Worm (Caenorhabditis elegans) whole organism, L2 larva: ENCODE measurements around the gene T05C12.1.

ENCODE experiments used
- C34F6.9 ChIP-seq: fragments of 150-350 bp; optimal IDR thresholded peaks from 2 replicates; lab custom pipeline; 2014; ENCODE audit warnings: missing biosample characterization, missing genetic modification characterization
- R02D3.7 ChIP-seq: fragments of 150-350 bp; optimal IDR thresholded peaks from 2 replicates; lab custom pipeline; 2014; ENCODE audit warnings: missing biosample characterization, missing genetic modification characterization
- Y55F3AM.14 ChIP-seq: fragments of 200-800 bp; sonication (Bioruptor generic); optimal IDR thresholded peaks from 2 replicates; lab custom pipeline; 2018; ENCODE audit warnings: mild to moderate bottlenecking, missing genetic modification characterization, missing compliant biosample characterization
- ZK546.5 ChIP-seq: sonication (generic microtip); optimal IDR thresholded peaks from 2 replicates; lab custom pipeline; 2017; ENCODE audit warnings: missing biosample characterization, missing genetic modification characterization
- alr-1 ChIP-seq: fragments of 150-350 bp; optimal IDR thresholded peaks from 2 replicates; lab custom pipeline; 2014; ENCODE audit warnings: missing biosample characterization, missing genetic modification characterization
- aly-2 ChIP-seq: fragments of 150-350 bp; optimal IDR thresholded peaks from 2 replicates; lab custom pipeline; 2014; ENCODE audit warnings: missing biosample characterization, missing genetic modification characterization
- ama-1 ChIP-seq: fragments of 150-350 bp; optimal IDR thresholded peaks from 2 replicates; lab custom pipeline; 2018; ENCODE audit warnings: inconsistent platforms
- blmp-1 ChIP-seq: sonication (generic microtip); optimal IDR thresholded peaks from 2 replicates; lab custom pipeline; 2017; ENCODE audit warnings: missing genetic modification characterization, mild to moderate bottlenecking, missing compliant biosample characterization, antibody characterized with exemption, moderate library complexity; ENCODE audit not compliant: insufficient read depth
- crh-2 ChIP-seq: sonication (generic microtip); optimal IDR thresholded peaks from 2 replicates; lab custom pipeline; 2017; ENCODE audit warnings: missing biosample characterization, missing genetic modification characterization
- dmd-4 ChIP-seq: sonication (generic microtip); optimal IDR thresholded peaks from 2 replicates; lab custom pipeline; 2017; ENCODE audit warnings: missing biosample characterization, missing genetic modification characterization
- egl-27 ChIP-seq: sonication (generic microtip); optimal IDR thresholded peaks from 3 replicates; lab custom pipeline; 2017; ENCODE audit warnings: missing biosample characterization, missing genetic modification reagents, missing genetic modification characterization
- elt-1 ChIP-seq: fragments of 150-350 bp; optimal IDR thresholded peaks from 2 replicates; lab custom pipeline; 2014; ENCODE audit warnings: missing biosample characterization, missing genetic modification characterization
- elt-3 ChIP-seq: sonication (generic microtip); optimal IDR thresholded peaks from 2 replicates; lab custom pipeline; 2017; ENCODE audit warnings: missing biosample characterization, missing genetic modification characterization
- fos-1 ChIP-seq: fragments of 150-350 bp; optimal IDR thresholded peaks from 2 replicates; lab custom pipeline; 2014; ENCODE audit warnings: missing biosample characterization, missing genetic modification characterization
- gmeb-1 ChIP-seq: fragments of 150-350 bp; optimal IDR thresholded peaks from 2 replicates; lab custom pipeline; 2014; ENCODE audit warnings: missing biosample characterization, missing genetic modification characterization
- lin-11 ChIP-seq: fragments of 150-350 bp; sonication (generic microtip); optimal IDR thresholded peaks from 2 replicates; lab custom pipeline; 2014; ENCODE audit warnings: missing biosample characterization, missing genetic modification characterization, inconsistent platforms, mixed read lengths
- lin-13 ChIP-seq: fragments of 150-350 bp; optimal IDR thresholded peaks from 2 replicates; lab custom pipeline; 2014; ENCODE audit warnings: missing biosample characterization, missing genetic modification reagents, missing genetic modification characterization
- lin-39 ChIP-seq: fragments of 150-350 bp; optimal IDR thresholded peaks from 2 replicates; lab custom pipeline; 2014; ENCODE audit warnings: missing biosample characterization, missing genetic modification reagents, missing genetic modification characterization
- lsy-2 ChIP-seq, 2 experiments: fragments of 150-350 bp in 1 of 2; sonication (generic microtip) in 1 of 2; optimal IDR thresholded peaks; 2 replicates each; lab custom pipeline; 2014 to 2017; ENCODE audit warnings: missing biosample characterization in 2 of 2, missing genetic modification characterization in 2 of 2
- mbf-1 ChIP-seq: sonication (generic microtip); optimal IDR thresholded peaks from 2 replicates; lab custom pipeline; 2017; ENCODE audit warnings: missing biosample characterization, missing genetic modification characterization
- mdl-1 ChIP-seq, 2 experiments: fragments of 150-350 bp in 1 of 2; sonication (generic microtip) in 1 of 2; optimal IDR thresholded peaks; 2 replicates each; lab custom pipeline; 2017; ENCODE audit warnings: missing biosample characterization in 2 of 2, missing genetic modification characterization in 2 of 2
- nhr-12 ChIP-seq: fragments of 150-350 bp; optimal IDR thresholded peaks from 2 replicates; lab custom pipeline; 2014; ENCODE audit warnings: missing biosample characterization, missing genetic modification characterization
- nhr-129 ChIP-seq: fragments of 150-350 bp; optimal IDR thresholded peaks from 2 replicates; lab custom pipeline; 2014; ENCODE audit warnings: missing biosample characterization, missing genetic modification characterization
- nhr-23 ChIP-seq: fragments of 150-350 bp; optimal IDR thresholded peaks from 2 replicates; lab custom pipeline; 2014; ENCODE audit warnings: missing biosample characterization, missing genetic modification reagents, missing genetic modification characterization
- nhr-25 ChIP-seq: fragments of 150-350 bp; sonication (generic microtip); optimal IDR thresholded peaks from 3 replicates; lab custom pipeline; 2014; ENCODE audit warnings: missing biosample characterization, missing genetic modification characterization
- nhr-6 ChIP-seq: fragments of 150-350 bp; optimal IDR thresholded peaks from 2 replicates; lab custom pipeline; 2014; ENCODE audit warnings: missing biosample characterization, missing genetic modification characterization
- peb-1 ChIP-seq: fragments of 150-350 bp; optimal IDR thresholded peaks from 2 replicates; lab custom pipeline; 2014; ENCODE audit warnings: missing biosample characterization, missing genetic modification characterization
- sem-4 ChIP-seq: fragments of 150-350 bp; optimal IDR thresholded peaks from 2 replicates; lab custom pipeline; 2014; ENCODE audit warnings: missing biosample characterization, missing genetic modification reagents, missing genetic modification characterization
- skn-1 ChIP-seq: sonication (generic microtip); optimal IDR thresholded peaks from 2 replicates; lab custom pipeline; 2017; ENCODE audit warnings: missing biosample characterization, missing genetic modification characterization
- sma-3 ChIP-seq: sonication (generic microtip); optimal IDR thresholded peaks from 2 replicates; lab custom pipeline; 2016; ENCODE audit warnings: missing genetic modification reagents, missing genetic modification characterization, missing compliant biosample characterization
- sma-9 ChIP-seq, 2 experiments: fragments of 150-350 bp in 1 of 2; sonication (generic microtip) in 1 of 2; optimal IDR thresholded peaks; 2 replicates each; lab custom pipeline; 2014 to 2016; ENCODE audit warnings: missing genetic modification characterization in 2 of 2, mild to moderate bottlenecking in 1 of 2, missing biosample characterization in 1 of 2, missing compliant biosample characterization in 1 of 2, missing genetic modification reagents in 1 of 2, moderate library complexity in 1 of 2
- snpc-4 ChIP-seq: fragments of 150-350 bp; optimal IDR thresholded peaks from 2 replicates; lab custom pipeline; 2014; ENCODE audit warnings: missing biosample characterization, missing genetic modification characterization
- unc-39 ChIP-seq: fragments of 150-350 bp; optimal IDR thresholded peaks from 2 replicates; lab custom pipeline; 2014; ENCODE audit warnings: missing biosample characterization, missing genetic modification characterization
- unc-55 ChIP-seq: fragments of 150-350 bp; sonication (generic microtip); optimal IDR thresholded peaks from 3 replicates; lab custom pipeline; 2014; ENCODE audit warnings: missing biosample characterization, missing genetic modification reagents, missing genetic modification characterization
- ztf-1 ChIP-seq: fragments of 200-800 bp; sonication (Bioruptor generic); conservative IDR thresholded peaks from 2 replicates; pipeline ENCODE4 v1.3.6; 2022; ENCODE audit warnings: missing genetic modification characterization, missing compliant biosample characterization
- ztf-11 ChIP-seq: sonication (generic microtip); optimal IDR thresholded peaks from 2 replicates; lab custom pipeline; 2017; ENCODE audit warnings: missing biosample characterization, missing genetic modification characterization

T05C12.1 gene

DNA sequence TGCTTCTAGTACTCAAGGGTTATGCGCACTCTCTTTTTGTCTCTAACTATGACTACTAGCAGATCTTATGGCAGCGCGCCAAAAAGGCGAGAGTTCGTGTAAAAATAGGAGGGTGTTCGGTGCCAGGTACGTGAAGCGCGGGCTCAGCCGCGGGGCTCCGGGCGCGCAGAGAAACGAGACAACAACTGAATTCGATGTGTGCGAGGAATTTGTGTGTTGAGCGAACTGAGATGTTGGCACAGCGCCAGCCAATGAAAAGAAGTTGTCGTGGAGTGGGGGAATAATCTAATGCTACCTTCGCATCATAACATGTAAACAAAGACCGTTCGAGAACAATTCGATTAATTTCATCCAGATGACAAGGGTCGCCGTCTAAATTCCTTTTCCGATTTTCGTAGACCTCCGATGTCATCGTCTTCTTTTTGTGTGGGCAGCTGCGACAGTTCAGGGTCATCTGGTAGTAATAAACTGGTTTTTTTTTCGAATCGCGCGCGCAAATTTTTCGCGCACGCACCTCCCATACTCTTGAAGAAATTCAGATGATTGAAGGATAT lies 42.0 kb upstream of the T05C12.1 start (continued):
- TF ChIP-seq lsy-2 (tag; optimal IDR thresholded peaks at IDR 0.05; lab: Kevin White, UChicago) (peak; percentile 44 to 78), snpc-4 (tag; lab: Kevin White, UChicago) (peak; percentile 13), fos-1 (tag; lab: Kevin White, UChicago) (no peak)

ce11 chrII:8135953-8136352 lies 37.5 kb upstream of the T05C12.1 start:
- TF ChIP-seq C34F6.9 (tag; lab: Kevin White, UChicago) = no peak
- no peak for TF ChIP-seq fos-1 (tag; lab: Kevin White, UChicago)
- TF ChIP-seq lsy-2 (tag; optimal IDR thresholded peaks at IDR 0.05; lab: Kevin White, UChicago) = no peak
- TF ChIP-seq blmp-1 (tag; lab: Kevin White, UChicago) = no peak
- no peak for TF ChIP-seq ztf-11 (tag; lab: Kevin White, UChicago)
- no peak for TF ChIP-seq crh-2 (tag; lab: Kevin White, UChicago)
- no peak for TF ChIP-seq nhr-129 (tag; lab: Kevin White, UChicago)
- TF ChIP-seq, all 48 proteins: peak for 0

ce11 chrII:8136818-8137217 lies 36.7 kb upstream of the T05C12.1 start, which contains the start of gene ctns-1:
Gene ctns-1 (minus strand): TSS chrII:8136918.
- TF ChIP-seq lin-39 (tag; lab: Kevin White, UChicago) = no peak
- no peak for TF ChIP-seq sma-9 (GFP tag; optimal IDR thresholded peaks at IDR 0.05; lab: Kevin White, UChicago)
- TF ChIP-seq sma-9 (tag; optimal IDR thresholded peaks at IDR 0.05; lab: Kevin White, UChicago) = no peak
- TF ChIP-seq Y55F3AM.14 (GFP tag; lab: Kevin White, UChicago) = no peak
- no peak for TF ChIP-seq alr-1
- no peak for TF ChIP-seq nhr-129 (tag; lab: Kevin White, UChicago)
- TF ChIP-seq ztf-1 (GFP tag; lab: Robert Waterston, UW) = no peak
- no peak for TF ChIP-seq dmd-4 (tag; lab: Kevin White, UChicago)
- no peak for TF ChIP-seq lin-13 (GFP tag; lab: Kevin White, UChicago)
- no peak for TF ChIP-seq mbf-1
- TF ChIP-seq nhr-23 = no peak
- TF ChIP-seq unc-39 (tag; lab: Kevin White, UChicago) = no peak
- TF ChIP-seq nhr-12 (tag; lab: Kevin White, UChicago) = no peak
- TF ChIP-seq lin-11 = no peak
- TF ChIP-seq elt-1 (tag; lab: Kevin White, UChicago) = no peak
- TF ChIP-seq skn-1 (tag; lab: Kevin White, UChicago) = no peak
- no peak for TF ChIP-seq ZK546.5 (tag; lab: Kevin White, UChicago)
- TF ChIP-seq mdl-1 (tag; optimal IDR thresholded peaks at IDR 0.05; lab: Kevin White, UChicago) = no peak
- no peak for TF ChIP-seq unc-55 (GFP tag; lab: Kevin White, UChicago)
- TF ChIP-seq, all 48 proteins: peak for 0

DNA sequence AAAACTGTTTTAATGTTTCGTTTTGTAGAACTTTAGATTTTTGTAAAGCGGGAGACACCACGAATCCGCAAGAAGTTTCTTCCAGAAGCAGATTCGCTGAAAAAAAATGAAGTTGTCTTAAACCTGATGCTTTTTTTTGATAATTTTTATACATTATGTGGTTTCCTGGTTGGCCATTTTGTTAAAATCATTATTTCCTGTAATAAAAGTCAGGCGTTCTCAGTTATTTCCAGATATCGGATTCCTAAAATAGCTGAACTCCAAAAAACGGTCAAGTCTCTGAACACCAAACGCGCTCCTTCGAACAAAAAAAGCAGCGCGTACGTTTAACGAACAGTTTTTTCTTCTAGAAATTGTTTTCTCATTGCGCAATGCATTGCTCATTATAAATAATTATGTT lies 36.1 kb upstream of the T05C12.1 start:
- TF ChIP-seq sma-3 (GFP tag; lab: Kevin White, UChicago) (peak; percentile 1), nhr-129 (tag; lab: Kevin White, UChicago) (peak; percentile 49), lsy-2 (tag; optimal IDR thresholded peaks at IDR 0.05; lab: Kevin White, UChicago) (peak in 1 of 2 experiments; percentile 67), peb-1 (no peak), C34F6.9 (tag; lab: Kevin White, UChicago) (peak; percentile 37), gmeb-1 (peak; percentile 21), dmd-4 (tag; lab: Kevin White, UChicago) (no peak), unc-55 (GFP tag; lab: Kevin White, UChicago) (peak; percentile 29), nhr-25 (tag; lab: Kevin White, UChicago) (peak; percentile 8), skn-1 (tag; lab: Kevin White, UChicago) (peak; percentile 16)

ce11 chrII:8138015-8138546 lies 35.4 kb upstream of the T05C12.1 start, which contains the start of gene cdc-48.2:
Gene cdc-48.2 (plus strand): TSS chrII:8138496.
- no peak for TF ChIP-seq nhr-12 (tag; lab: Kevin White, UChicago)
- no peak for TF ChIP-seq sma-3 (GFP tag; lab: Kevin White, UChicago)
- TF ChIP-seq crh-2 (tag; lab: Kevin White, UChicago) = no peak
- no peak for TF ChIP-seq egl-27 (tag; lab: Kevin White, UChicago)
- TF ChIP-seq ZK546.5 (tag; lab: Kevin White, UChicago) = no peak
- no peak for TF ChIP-seq sem-4 (tag; lab: Kevin White, UChicago)
- peak; percentile 2 for TF ChIP-seq unc-55 (GFP tag; lab: Kevin White, UChicago)
- TF ChIP-seq R02D3.7 (tag; lab: Kevin White, UChicago) = no peak
- peak; percentile 0 for TF ChIP-seq fos-1 (tag; lab: Kevin White, UChicago)
- TF ChIP-seq alr-1 = no peak
- peak in 1 of 2 experiments; percentile 27 for TF ChIP-seq lsy-2 (tag; optimal IDR thresholded peaks at IDR 0.05; lab: Kevin White, UChicago)
- TF ChIP-seq skn-1 (tag; lab: Kevin White, UChicago) = peak; percentile 86
- peak; percentile 36 for TF ChIP-seq C34F6.9 (tag; lab: Kevin White, UChicago)
- no peak for TF ChIP-seq aly-2 (tag; lab: Kevin White, UChicago)
- TF ChIP-seq gmeb-1 = no peak
- no peak for TF ChIP-seq ama-1
- TF ChIP-seq elt-3 (tag; lab: Kevin White, UChicago) = no peak
- TF ChIP-seq nhr-6 (tag; lab: Kevin White, UChicago) = no peak
